Fruit fly (Drosophila melanogaster) whole organism: ENCODE data around the gene spn-D.

Experiments
- CG8478 ChIP-seq: fragments of >200 bp; optimal IDR thresholded peaks from 2 replicates; lab custom pipeline; 2018; ENCODE audit warnings: inconsistent platforms
- pan ChIP-seq: fragments of >200 bp; optimal IDR thresholded peaks from 2 replicates; lab custom pipeline; 2017
- psq ChIP-seq: fragments of >200 bp; optimal IDR thresholded peaks from 2 replicates; lab custom pipeline; 2017
- usp ChIP-seq: fragments of >200 bp; optimal IDR thresholded peaks from 2 replicates; lab custom pipeline; 2017; ENCODE audit warnings: missing biosample characterization, missing genetic modification characterization, mixed read lengths

DNA sequence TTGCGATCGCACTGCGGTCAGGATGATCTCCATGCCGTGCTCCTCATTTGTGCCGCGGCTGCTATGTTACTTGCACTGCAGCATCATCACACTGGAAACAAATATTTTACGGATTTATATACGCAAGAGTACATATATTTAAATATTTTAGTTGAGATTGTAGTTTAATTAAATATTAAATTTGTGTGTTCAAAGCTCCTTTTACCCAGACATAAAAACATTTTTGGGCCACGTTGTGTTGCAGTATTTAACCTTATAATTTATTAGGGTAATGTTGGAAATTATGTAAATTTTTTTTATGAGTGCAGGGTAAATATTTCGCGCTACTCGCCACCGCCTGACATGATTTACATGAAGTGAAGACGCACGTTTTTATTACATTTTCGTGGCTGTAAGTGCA lies 32.1 kb downstream of the spn-D start:
- TF ChIP-seq psq (lab: Kevin White, UChicago), result no peak
- no peak for TF ChIP-seq CG8478
- no peak for TF ChIP-seq usp
- TF ChIP-seq pan, result no peak
